Worm (Caenorhabditis elegans): ENCODE measurements around the gene igcm-4.
A peak's percentile ranks its signal among the peaks of the same experiment; 100 is the strongest.

The igcm-4 gene

DNA sequence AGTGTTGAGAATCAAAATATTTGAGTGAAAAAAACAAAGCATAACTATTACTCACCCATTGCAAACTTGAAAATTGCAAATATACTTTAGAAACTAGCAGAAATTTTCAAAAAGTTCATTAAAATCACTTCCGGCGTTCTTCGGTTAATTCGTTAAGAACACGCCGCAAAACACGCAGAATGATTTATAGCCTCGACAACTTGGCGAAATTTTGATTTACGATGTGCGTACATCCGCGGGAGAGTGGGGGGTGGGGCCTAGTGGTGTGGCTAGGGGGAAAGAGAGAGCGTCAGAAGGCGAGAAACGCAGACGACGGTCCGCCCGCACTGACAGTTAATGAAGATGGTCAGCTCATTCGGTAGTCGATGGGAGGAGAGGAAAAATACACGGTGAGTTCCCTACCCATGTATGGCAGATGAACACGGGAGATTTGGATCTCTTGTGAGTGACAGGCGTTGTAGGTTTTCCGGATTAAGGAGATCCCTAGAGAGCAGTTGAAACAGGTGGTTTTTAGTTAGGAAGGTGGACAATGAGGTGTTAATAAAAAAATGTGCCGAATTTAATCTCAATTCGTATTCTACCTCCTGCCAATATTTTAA lies at the start of gene igcm-4:
igcm-4 (minus strand) TSS at position 237 of the 599 bp plus-strand sequence.
- TF ChIP-seq tbx-2 (tag; optimal IDR thresholded peaks at IDR 0.05), result no peak
- peak; percentile 46 for TF ChIP-seq lin-14 (GFP tag; optimal IDR thresholded peaks at IDR 0.05)
- TF ChIP-seq aha-1 (tag; optimal IDR thresholded peaks at IDR 0.05), result no peak
- TF ChIP-seq blmp-1 (tag; optimal IDR thresholded peaks at IDR 0.05), result peak; percentile 51
- TF ChIP-seq mab-9 (GFP tag; IDR thresholded peaks at IDR 0.05), result 0 out of 2 replicates have a peak, but pooled peaks have one; percentile 30
- no peak for TF ChIP-seq fos-1 (tag; optimal IDR thresholded peaks at IDR 0.05)
- no peak for TF ChIP-seq lin-15B (tag; optimal IDR thresholded peaks at IDR 0.05)
- TF ChIP-seq fkh-10 (GFP tag; optimal IDR thresholded peaks at IDR 0.05), result no peak
- no peak for TF ChIP-seq elt-3 (tag; optimal IDR thresholded peaks at IDR 0.05)
- TF ChIP-seq nhr-85 (tag), result peak; percentile 26
- TF ChIP-seq snu-23 (GFP tag; optimal IDR thresholded peaks at IDR 0.05), result no peak
- no peak for TF ChIP-seq pag-3 (tag; optimal IDR thresholded peaks at IDR 0.05; ENCODE audit: borderline replicate concordance, insufficient read depth)
- TF ChIP-seq unc-30 (tag; optimal IDR thresholded peaks at IDR 0.05), result no peak

DNA sequence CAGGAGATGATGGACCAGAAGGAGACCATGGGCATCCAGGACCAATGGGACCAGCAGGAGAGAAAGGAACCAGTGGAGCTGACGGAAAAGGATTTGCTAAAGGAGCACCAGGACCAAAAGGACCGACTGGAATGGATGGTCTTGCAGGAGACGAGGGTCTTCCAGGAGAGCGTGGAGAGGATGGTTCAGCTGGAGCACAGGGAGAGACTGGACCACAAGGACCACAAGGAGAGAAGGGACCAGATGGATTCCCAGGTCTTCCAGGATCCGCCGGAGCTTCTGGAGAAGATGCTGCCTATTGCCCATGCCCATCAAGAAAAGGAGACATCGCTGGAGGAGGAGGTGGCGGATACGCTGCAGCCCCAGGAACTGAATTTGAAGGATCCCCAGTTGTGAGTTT lies 47.9 kb upstream of the igcm-4 start:
- TF ChIP-seq efl-1 (optimal IDR thresholded peaks at IDR 0.05), result no peak
- TF ChIP-seq efl-1 (GFP tag; optimal IDR thresholded peaks at IDR 0.05 in 1 of 2), result peak in 1 of 2 experiments; percentile 79
- no peak for TF ChIP-seq unc-130 (tag; optimal IDR thresholded peaks at IDR 0.05)

DNA sequence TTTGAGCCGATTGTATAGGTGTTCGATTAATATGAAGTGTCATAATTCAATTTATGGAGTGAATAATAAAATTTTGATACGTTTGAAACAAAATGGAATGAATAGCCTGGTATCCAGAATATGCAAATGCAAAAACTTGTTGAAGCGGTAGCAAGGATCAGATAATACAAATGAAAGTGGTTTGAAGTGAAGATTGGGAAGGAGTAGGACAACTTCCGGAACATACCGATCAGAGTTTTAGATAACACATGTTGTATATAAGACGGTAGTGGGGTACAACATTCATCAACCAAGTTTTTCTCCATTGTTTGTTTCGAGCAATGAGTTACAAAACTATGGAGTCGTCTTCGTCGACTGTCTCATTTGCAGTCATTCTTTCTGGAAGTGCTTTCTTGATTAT lies 47.0 kb upstream of the igcm-4 start, which contains the start of gene col-164:
col-164 (plus strand) TSS at position 301 of the 400 bp plus-strand sequence.
- TF ChIP-seq nhr-47 (tag; optimal IDR thresholded peaks at IDR 0.05) (no peak), efl-1 (optimal IDR thresholded peaks at IDR 0.05) (no peak), efl-1 (GFP tag; optimal IDR thresholded peaks at IDR 0.05 in 1 of 2) (peak in 1 of 2 experiments; percentile 27), nhr-84 (tag; optimal IDR thresholded peaks at IDR 0.05) (no peak), egl-13 (tag; optimal IDR thresholded peaks at IDR 0.05) (no peak), mdl-1 (tag; optimal IDR thresholded peaks at IDR 0.05) (no peak)

DNA sequence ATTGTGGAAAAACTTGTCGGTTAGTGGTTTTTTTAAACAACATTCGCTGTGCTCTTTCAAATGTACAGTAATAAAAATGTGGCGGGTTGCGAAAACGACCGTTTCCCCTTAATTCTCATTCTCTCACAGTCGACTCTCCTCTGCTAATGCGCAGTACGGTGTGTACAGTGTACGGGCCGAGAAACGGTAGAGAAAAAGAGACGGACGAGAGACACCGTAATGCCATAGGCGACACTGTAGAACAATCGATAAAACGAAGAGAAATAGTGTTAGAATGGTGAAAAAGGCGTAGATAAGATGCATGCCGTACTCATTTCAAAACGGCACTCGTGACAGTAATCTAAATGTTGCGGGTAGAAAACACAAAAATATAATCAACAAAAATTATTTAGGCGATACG lies 44.3 kb upstream of the igcm-4 start:
- TF ChIP-seq ceh-82 (tag; optimal IDR thresholded peaks at IDR 0.05) (no peak), nhr-85 (tag) (peak; percentile 44), efl-3 (GFP tag; optimal IDR thresholded peaks at IDR 0.05) (no peak), lin-13 (GFP tag; optimal IDR thresholded peaks at IDR 0.05) (no peak), snu-23 (GFP tag; optimal IDR thresholded peaks at IDR 0.05) (peak; percentile 19), efl-1 (optimal IDR thresholded peaks at IDR 0.05) (no peak), efl-1 (GFP tag; optimal IDR thresholded peaks at IDR 0.05 in 1 of 2) (peak in 1 of 2 experiments; percentile 93), blmp-1 (tag; optimal IDR thresholded peaks at IDR 0.05) (peak; percentile 24), snpc-4 (tag; optimal IDR thresholded peaks at IDR 0.05) (peak; percentile 6), unc-62 (GFP tag; optimal IDR thresholded peaks at IDR 0.05) (no peak), ets-5 (GFP tag; IDR thresholded peaks at IDR 0.05) (no peak), nhr-20 (tag; optimal IDR thresholded peaks at IDR 0.05) (peak; percentile 50), unc-86 (tag; optimal IDR thresholded peaks at IDR 0.05) (no peak), lin-14 (GFP tag; optimal IDR thresholded peaks at IDR 0.05) (peak; percentile 31), ceh-90 (tag; optimal IDR thresholded peaks at IDR 0.05) (no peak), zag-1 (tag; optimal IDR thresholded peaks at IDR 0.05) (no peak), lin-35 (GFP tag; optimal IDR thresholded peaks at IDR 0.05) (peak in 1 of 2 experiments; percentile 77), fkh-8 (tag; optimal IDR thresholded peaks at IDR 0.05) (no peak), nhr-71 (tag; optimal IDR thresholded peaks at IDR 0.05) (peak; percentile 29), elt-3 (tag; optimal IDR thresholded peaks at IDR 0.05) (peak in 2 of 6 experiments; percentile 39 to 63), dpl-1 (GFP tag; optimal IDR thresholded peaks at IDR 0.05) (no peak), mdl-1 (tag; optimal IDR thresholded peaks at IDR 0.05) (peak in 1 of 2 experiments; percentile 8), tlp-1 (tag; optimal IDR thresholded peaks at IDR 0.05) (no peak), ztf-4 (tag; optimal IDR thresholded peaks at IDR 0.05) (no peak), ceh-88 (GFP tag; IDR thresholded peaks at IDR 0.05) (no peak), mep-1 (tag; optimal IDR thresholded peaks at IDR 0.05) (peak; percentile 30), nhr-47 (tag; optimal IDR thresholded peaks at IDR 0.05) (no peak), sup-37 (GFP tag; optimal IDR thresholded peaks at IDR 0.05) (no peak), elt-2 (tag; optimal IDR thresholded peaks at IDR 0.05) (peak; percentile 73), fos-1 (tag; optimal IDR thresholded peaks at IDR 0.05) (no peak), nhr-90 (tag; optimal IDR thresholded peaks at IDR 0.05; ENCODE audit: poor library complexity) (peak; percentile 44), rnt-1 (tag; optimal IDR thresholded peaks at IDR 0.05) (no peak), dsc-1 (tag; optimal IDR thresholded peaks at IDR 0.05) (no peak)
